Fruit fly (Drosophila melanogaster) whole organism, embryonic: ENCODE data around the gene FBXO11.
A peak's percentile ranks its signal among the peaks of the same experiment; 100 is the strongest.

Experiments used
- Aef1 ChIP-seq: fragments of 200-800 bp; sonication (Bioruptor generic); IDR thresholded peaks from 3 replicates; pipeline ENCODE4 v1.3.6; 2022; ENCODE audit warnings: missing biosample characterization, missing genetic modification characterization
- Blimp-1 ChIP-seq: fragments of 200-800 bp; sonication (Bioruptor generic); optimal IDR thresholded peaks from 3 replicates; lab custom pipeline; 2018; ENCODE audit warnings: missing biosample characterization, missing genetic modification characterization, mild to moderate bottlenecking, moderate library complexity, missing genetic modification reagents
- CG10959 ChIP-seq: fragments of 200-800 bp; sonication (Bioruptor generic); IDR thresholded peaks from 2 replicates; pipeline ENCODE4 v1.3.6; 2022; ENCODE audit warnings: missing biosample characterization, missing genetic modification characterization
- CG16863 ChIP-seq: fragments of 200-800 bp; sonication (Bioruptor generic); optimal IDR thresholded peaks from 3 replicates; lab custom pipeline; 2016; ENCODE audit warnings: missing biosample characterization, missing genetic modification characterization
- CG3407 ChIP-seq: fragments of 200-800 bp; sonication (Bioruptor generic); optimal IDR thresholded peaks from 2 replicates; lab custom pipeline; 2018; ENCODE audit warnings: missing biosample characterization, mild to moderate bottlenecking, missing genetic modification characterization
- Hr3 ChIP-seq: fragments of 200-800 bp; sonication (Bioruptor generic); optimal IDR thresholded peaks from 3 replicates; lab custom pipeline; 2016; ENCODE audit warnings: missing biosample characterization, missing genetic modification characterization
- gem ChIP-seq: fragments of 200-800 bp; sonication (Bioruptor generic); optimal IDR thresholded peaks from 2 replicates; lab custom pipeline; 2019; ENCODE audit warnings: missing biosample characterization, mild to moderate bottlenecking, missing genetic modification characterization, moderate library complexity
- lab ChIP-seq: fragments of 200-800 bp; sonication (Bioruptor generic); optimal IDR thresholded peaks from 3 replicates; lab custom pipeline; 2017; ENCODE audit warnings: missing biosample characterization, missing genetic modification characterization, mild to moderate bottlenecking, moderate library complexity, missing genetic modification reagents

- TF ChIP-seq Aef1 (GFP tag; lab: Robert Waterston, UW) (no peak), CG3407 (GFP tag; lab: Kevin White, UChicago) (no peak), lab (GFP tag; lab: Kevin White, UChicago) (peak; percentile 7), Blimp-1 (GFP tag; lab: Kevin White, UChicago) (no peak), CG16863 (GFP tag; lab: Kevin White, UChicago) (no peak), Hr3 (GFP tag; lab: Kevin White, UChicago) (no peak), CG10959 (GFP tag; lab: Robert Waterston, UW) (no peak), gem (tag; lab: Kevin White, UChicago) (no peak)
Observed at dm6 chr3R:9770127-9770526, 39.0 kb downstream of the FBXO11 start.
